Fruit fly (Drosophila melanogaster): ENCODE data around the gene B4.

B4 gene

dm6 chr2L:13549973-13550458 lies 888 bp upstream of the B4 start, which contains the start of gene kuz (continued):
- TF ChIP-seq Blimp-1 (GFP tag; optimal IDR thresholded peaks at IDR 0.05) = no peak
- TF ChIP-seq CG8119 (GFP tag; IDR thresholded peaks at IDR 0.05) = no peak
- TF ChIP-seq vri (GFP tag; optimal IDR thresholded peaks at IDR 0.05) = peak; percentile 77

dm6 chr2L:13547738-13548726 lies 1.1 kb downstream of the B4 start:
- TF ChIP-seq Met (GFP tag; optimal IDR thresholded peaks at IDR 0.05) (peak; percentile 85), Sox102F (GFP tag; optimal IDR thresholded peaks at IDR 0.05) (peak; percentile 79), fd85E (GFP tag; optimal IDR thresholded peaks at IDR 0.05) (no peak), CG6163 (GFP tag; IDR thresholded peaks at IDR 0.05) (no peak; the same call in 2 of the 3 replicates), OdsH (GFP tag; optimal IDR thresholded peaks at IDR 0.05) (peak; percentile 84), CG34406 (GFP tag; optimal IDR thresholded peaks at IDR 0.05) (peak; percentile 64), fd59A (GFP tag; optimal IDR thresholded peaks at IDR 0.05) (peak; percentile 82), CG32006 (GFP tag; optimal IDR thresholded peaks at IDR 0.05) (peak; percentile 82), lz (GFP tag; optimal IDR thresholded peaks at IDR 0.05) (peak; percentile 85), Gug (GFP tag; IDR thresholded peaks at IDR 0.05) (no peak), CG4318 (GFP tag; optimal IDR thresholded peaks at IDR 0.05) (peak; percentile 69), CG8319 (GFP tag; optimal IDR thresholded peaks at IDR 0.05) (peak; percentile 66), CG1621 (tag; optimal IDR thresholded peaks at IDR 0.05) (peak; percentile 16), net (GFP tag; optimal IDR thresholded peaks at IDR 0.05) (peak; percentile 55), svp (GFP tag) (peak; percentile 96), spab (GFP tag; optimal IDR thresholded peaks at IDR 0.05) (peak; percentile 85), CG7368 (GFP tag; optimal IDR thresholded peaks at IDR 0.05) (peak; percentile 45), Sox14 (GFP tag; optimal IDR thresholded peaks at IDR 0.05) (peak; percentile 84), Smox (GFP tag; optimal IDR thresholded peaks at IDR 0.05) (peak; percentile 82), CG3032 (tag; optimal IDR thresholded peaks at IDR 0.05) (peak; percentile 81), Ets96B (tag; optimal IDR thresholded peaks at IDR 0.05) (peak; percentile 67), CG15336 (GFP tag; IDR thresholded peaks at IDR 0.05) (no peak), Ets21C (GFP tag; optimal IDR thresholded peaks at IDR 0.05) (peak; percentile 83), CG16779 (tag; optimal IDR thresholded peaks at IDR 0.05) (peak; percentile 41), CG11902 (GFP tag; optimal IDR thresholded peaks at IDR 0.05) (peak; percentile 95), CG6808 (GFP tag; optimal IDR thresholded peaks at IDR 0.05) (peak; percentile 85), esn (GFP tag; optimal IDR thresholded peaks at IDR 0.05) (peak; percentile 87), CG10669 (GFP tag; optimal IDR thresholded peaks at IDR 0.05) (peak; percentile 77), Hr38 (GFP tag; optimal IDR thresholded peaks at IDR 0.05) (no peak), CG3919 (GFP tag; optimal IDR thresholded peaks at IDR 0.05) (peak; percentile 82), dsx (GFP tag; optimal IDR thresholded peaks at IDR 0.05; ENCODE audit: poor library complexity, severe bottlenecking) (peak; percentile 52), Hr4 (GFP tag; optimal IDR thresholded peaks at IDR 0.05) (peak; percentile 80), CG8119 (GFP tag; IDR thresholded peaks at IDR 0.05) (no peak; the same call in 1 of the 3 replicates), pdm3 (GFP tag; optimal IDR thresholded peaks at IDR 0.05) (peak; percentile 78), Blimp-1 (GFP tag; optimal IDR thresholded peaks at IDR 0.05) (peak; percentile 48), Eip93F (GFP tag; optimal IDR thresholded peaks at IDR 0.05) (no peak), achi (GFP tag; optimal IDR thresholded peaks at IDR 0.05) (peak; percentile 80), dac (GFP tag; optimal IDR thresholded peaks at IDR 0.05) (peak; percentile 2), CG6792 (GFP tag; optimal IDR thresholded peaks at IDR 0.05) (peak; percentile 77), CG6854 (GFP tag; optimal IDR thresholded peaks at IDR 0.05) (peak; percentile 44), Eip78C (GFP tag) (peak; percentile 93), fkh (GFP tag; optimal IDR thresholded peaks at IDR 0.05) (no peak), Sox15 (GFP tag; optimal IDR thresholded peaks at IDR 0.05) (peak; percentile 73), CG9139 (GFP tag; optimal IDR thresholded peaks at IDR 0.05) (peak; percentile 55), acj6 (GFP tag; optimal IDR thresholded peaks at IDR 0.05) (peak; percentile 76), vri (GFP tag; optimal IDR thresholded peaks at IDR 0.05) (peak; percentile 41)
